Fruit fly (Drosophila melanogaster) whole organism, prepupa: ENCODE data around the gene mRpL30.

ENCODE experiments used
- CG16779 ChIP-seq: fragments of 200-800 bp; sonication (Bioruptor generic); optimal IDR thresholded peaks from 3 replicates; lab custom pipeline; 2017; ENCODE audit warnings: missing biosample characterization, mild to moderate bottlenecking, missing genetic modification characterization
- CG6163 ChIP-seq: fragments of 200-800 bp; sonication (Bioruptor generic); IDR thresholded peaks from 3 replicates; pipeline ENCODE4 v1.3.6; 2022; ENCODE audit warnings: missing biosample characterization, missing genetic modification characterization
- Hr38 ChIP-seq: sonication (Bioruptor generic); optimal IDR thresholded peaks from 2 replicates; lab custom pipeline; 2016; ENCODE audit warnings: missing biosample characterization, missing genetic modification characterization

Gene mRpL30

DNA sequence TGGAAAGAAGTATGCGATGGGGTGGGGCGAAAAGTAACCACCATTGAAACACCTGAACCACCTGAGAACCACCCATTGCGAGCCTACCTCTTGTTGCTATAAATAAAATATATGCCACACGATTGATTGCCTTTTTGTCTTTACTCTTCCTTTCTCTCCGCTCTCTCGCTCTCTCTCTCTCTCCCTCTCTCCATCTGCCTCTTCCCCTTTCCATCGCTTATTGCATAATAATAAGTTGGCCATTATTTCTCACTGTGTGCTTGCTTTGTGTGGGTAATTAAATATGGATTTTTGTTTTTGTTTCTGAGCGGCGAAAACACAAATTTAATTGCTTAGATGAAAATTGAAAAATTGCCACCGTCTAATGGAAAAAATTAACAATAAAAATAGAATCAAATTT is 46.4 kb downstream of the mRpL30 start:
- TF ChIP-seq CG16779 (no peak), CG6163 (GFP tag; lab: Robert Waterston, UW) (no peak), Hr38 (no peak)
